Worm (Caenorhabditis elegans) whole organism, midembryonic: ENCODE results near the gene T24C2.5.

ENCODE experiments used
- T22C8.4 ChIP-seq: fragments of 200-800 bp; sonication (Bioruptor generic); IDR thresholded peaks from 2 replicates; pipeline ENCODE4 v1.3.6; 2022; ENCODE audit warnings: missing genetic modification characterization, missing compliant biosample characterization
- cog-1 ChIP-seq: sonication (generic microtip); optimal IDR thresholded peaks from 2 replicates; lab custom pipeline; 2016; ENCODE audit warnings: missing genetic modification characterization, missing compliant biosample characterization
- flt-1 ChIP-seq: fragments of 200-800 bp; sonication (Bioruptor generic); IDR thresholded peaks from 2 replicates; pipeline ENCODE4 v1.3.6; 2022; ENCODE audit warnings: missing genetic modification characterization, missing compliant biosample characterization
- klf-2 ChIP-seq: fragments of 200-800 bp; sonication (Bioruptor generic); conservative IDR thresholded peaks from 2 replicates; pipeline ENCODE4 v1.3.6; 2022; ENCODE audit warnings: missing genetic modification reagents, missing genetic modification characterization, missing compliant biosample characterization
- med-1 ChIP-seq: sonication (generic microtip); optimal IDR thresholded peaks from 2 replicates; lab custom pipeline; 2017; ENCODE audit warnings: missing genetic modification characterization, mild to moderate bottlenecking, missing compliant biosample characterization, antibody characterized with exemption, missing genetic modification reagents; ENCODE audit not compliant: insufficient read depth
- ref-1 ChIP-seq: fragments of 200-800 bp; sonication (Bioruptor generic); conservative IDR thresholded peaks from 2 replicates; pipeline ENCODE4 v1.3.6; 2022; ENCODE audit warnings: missing genetic modification reagents, missing genetic modification characterization, missing compliant biosample characterization
- tab-1 ChIP-seq: fragments of 200-800 bp; sonication (Bioruptor generic); IDR thresholded peaks from 2 replicates; pipeline ENCODE4 v1.3.6; 2022; ENCODE audit warnings: missing genetic modification characterization, missing compliant biosample characterization
- ztf-23 ChIP-seq: fragments of 200-800 bp; sonication (Bioruptor generic); IDR thresholded peaks from 2 replicates; pipeline ENCODE4 v1.3.6; 2022; ENCODE audit warnings: missing genetic modification reagents, missing genetic modification characterization, missing compliant biosample characterization
- ztf-29 ChIP-seq: fragments of 200-800 bp; sonication (Bioruptor generic); IDR thresholded peaks from 2 replicates; pipeline ENCODE4 v1.3.6; 2022; ENCODE audit warnings: missing genetic modification reagents, missing genetic modification characterization, missing compliant biosample characterization

The T24C2.5 gene

DNA sequence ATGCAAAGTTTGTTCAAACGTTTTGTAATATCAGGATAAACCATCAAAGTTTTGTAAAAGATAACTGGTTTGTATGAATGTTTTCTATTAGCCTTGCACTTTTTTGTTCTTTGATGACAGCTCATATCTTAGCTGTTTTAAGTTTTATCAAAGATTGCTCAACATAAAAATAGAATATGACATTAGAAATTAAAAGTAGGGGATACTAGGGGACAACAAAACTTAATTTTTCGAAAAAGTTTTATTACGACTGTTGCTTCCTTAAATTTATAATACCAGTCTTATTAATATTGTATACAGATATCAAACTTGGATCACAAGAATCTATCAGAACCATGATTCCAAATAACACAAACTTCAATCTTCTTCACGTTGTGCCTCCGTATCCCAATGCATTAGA, 38.4 kb upstream of the T24C2.5 start, which contains the start of gene ztf-14:
TSS of gene ztf-14 (plus strand) at position 301 of the 400 bp plus-strand sequence.
- TF ChIP-seq flt-1 (GFP tag; lab: Robert Waterston, UW) (no peak), ztf-23 (GFP tag; lab: Robert Waterston, UW) (no peak), ref-1 (GFP tag; lab: Robert Waterston, UW) (no peak), tab-1 (no peak), med-1 (GFP tag; lab: Kevin White, UChicago) (no peak), T22C8.4 (GFP tag; lab: Robert Waterston, UW) (no peak), klf-2 (GFP tag; lab: Robert Waterston, UW) (no peak)

DNA sequence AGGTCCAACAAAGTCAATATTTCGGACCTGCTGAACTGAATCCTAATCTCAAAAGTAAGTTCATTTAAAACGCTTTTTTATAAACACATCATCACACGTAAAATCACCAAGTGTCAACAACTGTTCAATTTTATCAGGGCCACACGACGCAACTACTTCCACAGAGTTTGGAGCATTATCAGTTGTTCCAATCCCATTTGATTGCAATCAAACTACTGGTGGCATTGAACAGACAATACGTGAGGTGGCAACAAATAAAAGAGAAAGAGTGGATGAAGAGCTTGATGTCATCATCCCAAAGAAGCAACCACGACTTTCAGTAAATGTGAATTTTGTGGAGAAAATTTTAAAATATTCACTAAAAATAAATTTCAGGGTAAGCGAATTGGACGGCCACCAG, 37.7 kb upstream of the T24C2.5 start:
- TF ChIP-seq ref-1 (GFP tag; lab: Robert Waterston, UW), result no peak
- no peak for TF ChIP-seq cog-1 (tag; lab: Kevin White, UChicago)
- TF ChIP-seq T22C8.4 (GFP tag; lab: Robert Waterston, UW), result no peak
- no peak for TF ChIP-seq tab-1
- TF ChIP-seq ztf-29, result no peak
- TF ChIP-seq med-1 (GFP tag; lab: Kevin White, UChicago), result no peak
- TF ChIP-seq klf-2 (GFP tag; lab: Robert Waterston, UW), result no peak
- no peak for TF ChIP-seq ztf-23 (GFP tag; lab: Robert Waterston, UW)
- TF ChIP-seq flt-1 (GFP tag; lab: Robert Waterston, UW), result no peak

DNA sequence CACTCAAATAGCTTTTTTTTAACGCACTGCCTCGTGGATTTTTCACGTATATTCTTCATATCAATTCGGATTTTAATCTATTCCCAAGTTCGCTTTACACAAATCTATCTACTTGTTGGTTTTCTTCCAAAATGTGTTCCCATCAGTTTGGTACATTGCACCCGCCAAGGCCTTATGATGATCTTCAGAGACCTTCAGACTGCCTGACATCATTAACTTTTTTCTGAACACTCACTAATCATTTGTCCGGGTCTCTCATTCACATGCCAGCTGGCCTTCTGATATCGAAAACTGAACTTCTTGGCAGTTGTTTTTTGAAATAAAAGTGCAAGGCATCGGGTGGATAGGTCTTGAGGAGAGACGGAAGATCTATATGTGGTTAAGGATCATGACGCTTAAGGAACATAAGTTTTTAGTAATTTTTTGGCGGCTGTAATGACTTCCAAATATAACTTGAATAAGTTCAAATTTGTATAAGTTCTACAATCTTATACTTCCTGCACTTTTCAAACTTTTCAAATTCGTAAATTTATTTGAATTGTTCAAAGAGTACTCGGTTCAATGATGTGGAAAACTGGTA, 34.3 kb upstream of the T24C2.5 start:
- no peak for TF ChIP-seq klf-2 (GFP tag; lab: Robert Waterston, UW)
- no peak for TF ChIP-seq cog-1 (tag; lab: Kevin White, UChicago)
- TF ChIP-seq flt-1 (GFP tag; lab: Robert Waterston, UW), result no peak
- TF ChIP-seq ztf-23 (GFP tag; lab: Robert Waterston, UW), result no peak
- no peak for TF ChIP-seq med-1 (GFP tag; lab: Kevin White, UChicago)
- TF ChIP-seq tab-1, result no peak
- no peak for TF ChIP-seq ztf-29
- TF ChIP-seq T22C8.4 (GFP tag; lab: Robert Waterston, UW), result no peak
- no peak for TF ChIP-seq ref-1 (GFP tag; lab: Robert Waterston, UW)

DNA sequence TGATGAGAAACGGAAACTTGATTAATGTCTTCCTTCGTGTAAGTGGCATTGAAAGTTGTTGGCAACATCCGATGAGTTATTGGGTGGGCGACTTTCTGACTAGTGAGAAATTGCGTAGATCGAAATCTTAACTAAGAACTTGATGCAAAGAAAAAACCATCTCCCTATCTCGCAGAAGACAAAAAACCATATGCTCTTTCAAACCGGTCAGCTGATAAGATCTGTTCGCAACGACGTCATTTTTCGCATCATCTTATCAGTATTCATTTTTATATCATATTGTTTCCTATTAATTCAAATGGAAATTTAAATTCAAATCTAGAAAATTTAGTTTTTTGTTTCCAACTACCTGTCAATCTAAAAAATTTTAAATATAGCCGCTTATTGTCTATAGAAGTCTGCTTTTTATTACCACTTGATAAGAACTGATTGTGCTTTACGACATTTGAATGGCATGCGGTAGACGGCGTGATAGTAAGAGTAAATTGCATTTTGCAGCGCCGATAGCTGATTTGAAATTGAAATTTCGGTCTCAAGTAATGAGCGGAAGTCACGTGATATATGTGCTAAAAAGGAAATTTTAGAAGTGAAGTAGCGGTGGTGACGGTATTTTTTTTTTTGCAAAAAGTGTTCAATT, 33.7 kb upstream of the T24C2.5 start:
- TF ChIP-seq med-1 (GFP tag; lab: Kevin White, UChicago) (no peak), ztf-29 (no peak), ref-1 (GFP tag; lab: Robert Waterston, UW) (no peak), ztf-23 (GFP tag; lab: Robert Waterston, UW) (no peak), tab-1 (no peak), flt-1 (GFP tag; lab: Robert Waterston, UW) (no peak), T22C8.4 (GFP tag; lab: Robert Waterston, UW) (no peak), klf-2 (GFP tag; lab: Robert Waterston, UW) (no peak), cog-1 (tag; lab: Kevin White, UChicago) (no peak)

DNA sequence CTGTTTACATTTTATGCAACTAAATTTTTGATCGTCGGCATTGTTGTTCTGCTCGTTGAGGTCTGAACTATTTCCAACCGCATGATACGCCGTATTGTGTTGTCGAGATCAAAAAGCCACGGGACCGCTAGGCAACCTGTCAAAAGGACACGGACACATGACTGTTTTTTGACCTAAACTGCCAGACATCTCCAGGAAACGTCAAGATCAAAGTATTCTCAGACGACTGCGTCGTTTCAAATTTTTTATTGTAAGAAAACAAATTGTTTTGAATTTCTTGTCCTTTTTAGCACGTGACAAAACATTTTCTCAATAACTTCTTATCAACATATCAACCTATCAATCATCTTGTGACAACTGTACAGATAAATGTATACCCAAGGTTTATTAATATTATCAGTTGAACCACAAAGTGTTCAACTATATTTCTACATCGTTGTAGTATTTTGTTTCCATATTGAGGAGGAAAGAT, 32.1 kb upstream of the T24C2.5 start:
- no peak for TF ChIP-seq tab-1
- TF ChIP-seq cog-1 (tag; lab: Kevin White, UChicago), result no peak
- TF ChIP-seq flt-1 (GFP tag; lab: Robert Waterston, UW), result no peak
- TF ChIP-seq ztf-29, result no peak
- TF ChIP-seq T22C8.4 (GFP tag; lab: Robert Waterston, UW), result no peak
- TF ChIP-seq med-1 (GFP tag; lab: Kevin White, UChicago), result no peak
- TF ChIP-seq ref-1 (GFP tag; lab: Robert Waterston, UW), result no peak
- no peak for TF ChIP-seq klf-2 (GFP tag; lab: Robert Waterston, UW)
- TF ChIP-seq ztf-23 (GFP tag; lab: Robert Waterston, UW), result no peak

DNA sequence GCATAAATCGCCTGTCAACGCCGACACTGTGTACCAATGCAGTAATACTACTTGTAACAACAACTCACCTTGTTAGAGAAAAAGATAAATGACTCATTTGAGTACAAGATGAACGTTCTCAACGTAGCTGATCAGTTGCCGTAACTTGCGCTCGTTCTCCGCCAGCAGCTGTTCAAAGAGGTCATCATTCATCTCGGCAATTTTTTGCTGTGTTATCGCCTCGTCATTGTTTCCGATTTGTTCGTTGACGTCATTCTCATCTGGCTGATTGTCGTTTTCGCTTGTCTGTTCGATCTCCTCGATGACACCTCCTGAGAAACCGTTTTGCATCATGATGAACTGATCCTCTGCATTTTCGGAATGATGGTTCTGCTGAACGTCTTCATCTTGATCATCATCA, 30.9 kb upstream of the T24C2.5 start:
- TF ChIP-seq tab-1, result no peak
- TF ChIP-seq ref-1 (GFP tag; lab: Robert Waterston, UW), result no peak
- no peak for TF ChIP-seq ztf-29
- TF ChIP-seq cog-1 (tag; lab: Kevin White, UChicago), result no peak
- TF ChIP-seq med-1 (GFP tag; lab: Kevin White, UChicago), result no peak
- no peak for TF ChIP-seq T22C8.4 (GFP tag; lab: Robert Waterston, UW)
- TF ChIP-seq ztf-23 (GFP tag; lab: Robert Waterston, UW), result no peak
- TF ChIP-seq klf-2 (GFP tag; lab: Robert Waterston, UW), result no peak
- no peak for TF ChIP-seq flt-1 (GFP tag; lab: Robert Waterston, UW)

DNA sequence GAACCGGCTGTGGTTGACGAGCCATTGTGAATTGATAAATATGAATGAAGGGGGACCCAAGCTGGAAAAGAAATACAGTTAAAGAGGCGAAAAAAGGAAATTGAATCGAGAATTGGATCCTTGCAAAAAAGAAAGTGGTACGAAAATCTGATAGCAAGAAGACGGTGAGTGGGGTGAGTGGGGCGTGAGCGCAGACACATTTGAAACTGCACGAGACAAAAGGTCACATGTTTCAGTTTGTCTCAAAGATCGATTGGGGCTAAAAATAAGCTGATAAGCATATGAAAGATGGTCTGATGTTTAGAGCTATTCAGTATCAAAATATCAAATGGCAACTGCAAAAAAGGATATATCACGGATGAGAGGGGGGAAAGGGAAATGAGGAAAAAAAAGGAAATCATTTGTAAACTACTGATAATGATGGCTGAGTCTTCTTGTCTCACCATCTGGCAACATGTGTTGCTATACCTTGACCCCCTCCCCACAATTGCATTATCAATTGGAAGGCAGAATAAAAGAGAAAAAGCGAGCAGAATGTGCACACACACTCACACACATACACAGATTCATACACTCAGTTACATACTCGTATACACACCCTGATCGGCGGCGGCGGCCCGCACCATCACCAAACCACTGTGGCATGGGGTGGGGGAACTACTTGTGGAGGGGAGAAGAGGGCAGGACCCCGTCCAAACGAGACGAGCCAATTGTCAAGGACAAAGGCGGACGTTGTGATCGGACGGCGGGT, 30.2 kb upstream of the T24C2.5 start, which contains the start of gene M163.1:
TSS of gene M163.1 (minus strand) at position 25 of the 751 bp plus-strand sequence.
- 0 out of 2 replicates have a peak, but pooled peaks have one; percentile 17 for TF ChIP-seq ztf-23 (GFP tag; lab: Robert Waterston, UW)
- no peak for TF ChIP-seq med-1 (GFP tag; lab: Kevin White, UChicago)
- peak; percentile 73; the same call in 1 of the 2 replicates for TF ChIP-seq flt-1 (GFP tag; lab: Robert Waterston, UW)
- peak; percentile 45; the same call in 1 of the 2 replicates for TF ChIP-seq ztf-29
- no peak for TF ChIP-seq ref-1 (GFP tag; lab: Robert Waterston, UW)
- no peak for TF ChIP-seq klf-2 (GFP tag; lab: Robert Waterston, UW)
- peak; percentile 33 for TF ChIP-seq cog-1 (tag; lab: Kevin White, UChicago)
- TF ChIP-seq tab-1, result peak; percentile 67; the same call in 1 of the 2 replicates

DNA sequence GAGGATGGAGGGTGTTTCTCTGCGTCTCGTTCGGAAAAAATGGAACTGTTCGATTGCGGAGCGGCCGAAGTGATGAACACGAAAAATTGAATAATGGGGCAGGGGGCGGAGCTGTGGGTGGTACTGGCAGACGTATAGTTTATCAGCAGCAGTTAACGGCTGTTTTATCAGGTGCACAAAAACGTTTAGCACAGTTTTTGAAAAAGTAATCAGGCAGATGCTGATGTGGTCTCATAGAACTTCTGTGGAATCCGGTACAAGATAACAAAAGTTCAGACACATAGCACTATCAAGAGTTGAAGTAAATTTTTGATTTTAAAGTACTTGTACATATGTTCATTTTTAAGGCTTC, 29.7 kb upstream of the T24C2.5 start:
- TF ChIP-seq cog-1 (tag; lab: Kevin White, UChicago) (no peak), klf-2 (GFP tag; lab: Robert Waterston, UW) (no peak), med-1 (GFP tag; lab: Kevin White, UChicago) (no peak), ztf-23 (GFP tag; lab: Robert Waterston, UW) (no peak), ztf-29 (no peak), flt-1 (GFP tag; lab: Robert Waterston, UW) (no peak), ref-1 (GFP tag; lab: Robert Waterston, UW) (no peak), tab-1 (no peak), T22C8.4 (GFP tag; lab: Robert Waterston, UW) (no peak)
